Worm (Caenorhabditis elegans) whole organism, dauer: ENCODE results near the gene sav-1.

Experiments used
- unc-62 ChIP-seq: sonication (generic microtip); optimal IDR thresholded peaks from 2 replicates; lab custom pipeline; 2017; ENCODE audit warnings: missing biosample characterization, missing genetic modification reagents, missing genetic modification characterization

sav-1 gene

DNA sequence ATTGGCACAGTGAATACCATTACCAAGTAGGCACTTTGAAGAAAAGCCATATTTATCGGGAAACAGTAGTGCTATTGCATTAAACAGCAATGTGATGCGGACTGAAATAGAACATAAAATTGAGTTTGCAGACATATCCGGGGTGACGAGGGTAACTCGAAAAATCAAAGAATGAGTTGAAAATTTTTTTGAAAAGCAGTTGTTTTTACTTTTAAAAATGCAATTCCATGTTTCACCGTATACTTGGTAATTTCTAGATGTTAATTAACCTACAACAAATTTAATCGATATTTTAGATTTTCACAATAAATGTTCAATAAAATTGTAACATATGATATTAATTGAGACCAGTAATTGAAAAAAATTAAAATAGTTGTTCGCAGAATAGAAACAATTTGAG, 12.8 kb downstream of the sav-1 start, which contains the start of gene AH9.4:
Gene AH9.4 (minus strand): TSS at position 101 of the 400 bp plus-strand sequence.
- TF ChIP-seq unc-62 = no peak

ce11 chrX:2271429-2271828, 15.6 kb downstream of the sav-1 start:
- TF ChIP-seq unc-62 = no peak

ce11 chrX:2267956-2268355, 19.0 kb downstream of the sav-1 start, which contains the start of gene AH9.6:
Gene AH9.6, minus strand, starts transcription at chrX:2268138.
- TF ChIP-seq unc-62 = no peak

DNA sequence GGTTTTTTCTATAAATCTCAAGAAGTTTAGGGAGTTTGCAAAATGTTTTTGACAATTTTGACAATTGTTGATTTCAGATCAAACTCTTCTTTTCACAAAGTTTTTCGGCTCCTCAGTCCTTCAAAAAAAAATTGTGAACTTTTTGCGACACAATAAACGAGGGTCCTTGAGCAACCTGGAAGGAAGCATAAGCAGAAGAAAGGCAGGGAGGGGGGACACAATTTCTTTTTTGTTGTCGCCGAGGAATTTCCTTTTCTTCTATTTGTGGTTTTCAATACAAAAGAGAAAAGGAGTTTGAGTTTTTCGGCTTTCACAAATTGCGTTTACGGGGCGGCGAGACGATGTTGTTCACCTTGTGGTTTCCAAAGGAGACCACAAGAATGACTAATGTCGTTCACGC, 20.2 kb downstream of the sav-1 start:
- TF ChIP-seq unc-62 = no peak

- no peak for TF ChIP-seq unc-62
These were observed 20.6 kb downstream of the sav-1 start for ce11 chrX:2266366-2266765.

DNA sequence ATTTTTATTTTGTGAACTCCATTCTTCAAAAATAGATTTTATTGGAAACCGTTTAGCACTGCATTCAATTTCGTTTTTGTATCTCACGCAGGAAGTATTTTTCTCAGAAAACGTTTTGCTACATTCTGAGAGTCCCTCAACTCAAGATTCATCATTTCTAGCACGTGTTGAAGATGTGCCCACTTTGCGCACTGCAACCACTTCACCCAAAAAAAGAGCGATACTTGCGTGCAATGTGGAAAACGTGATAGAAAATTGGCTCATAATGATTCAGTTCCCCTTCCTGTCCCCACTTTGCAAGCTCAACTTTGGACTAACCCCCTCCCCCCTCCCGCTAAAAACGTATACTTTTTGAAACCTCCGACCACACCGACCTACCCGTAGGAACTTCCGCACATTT, 21.9 kb downstream of the sav-1 start:
- TF ChIP-seq unc-62 = no peak

ce11 chrX:2262420-2262819, 24.6 kb downstream of the sav-1 start:
- no peak for TF ChIP-seq unc-62

DNA sequence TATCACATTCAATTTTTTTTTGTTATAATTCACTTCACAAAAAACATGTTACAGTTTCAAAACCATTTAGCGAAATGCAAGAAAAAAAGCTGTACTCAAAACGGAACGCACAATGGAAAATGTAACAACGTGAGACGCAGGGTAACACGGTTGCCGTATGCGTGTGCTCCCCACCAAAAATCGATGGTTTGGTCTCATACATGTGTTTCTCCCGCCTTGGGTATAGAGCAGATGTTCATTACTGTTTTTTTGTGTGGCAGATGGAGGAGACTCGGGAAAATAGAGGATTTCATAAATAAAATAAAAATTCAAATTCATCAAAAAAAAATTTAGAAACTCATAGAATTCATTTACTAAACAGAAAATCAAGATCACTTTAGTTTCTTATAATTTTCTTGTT, 26.0 kb downstream of the sav-1 start, which contains the start of gene AH9.3:
Gene AH9.3 (minus strand): TSS at position 101 of the 400 bp plus-strand sequence.
- TF ChIP-seq unc-62 = no peak

DNA sequence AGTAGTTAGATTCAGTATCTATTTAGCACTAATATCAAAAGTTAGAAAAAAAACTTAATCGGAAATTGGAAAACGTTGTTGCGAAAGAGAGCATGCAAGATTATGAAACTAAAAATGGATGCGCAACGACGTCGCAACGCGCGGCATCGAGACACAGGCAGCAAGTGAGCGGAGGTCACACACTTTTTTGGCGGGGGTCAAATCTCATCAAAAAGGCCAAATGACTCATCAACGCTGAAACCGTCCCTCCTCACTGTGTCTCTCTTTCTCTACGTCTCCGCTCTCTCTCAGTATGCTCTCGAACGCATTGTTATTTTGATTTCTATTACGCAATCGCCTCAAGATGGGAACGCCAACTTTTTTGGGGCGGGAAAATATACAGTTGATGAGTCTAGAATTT, 28.6 kb downstream of the sav-1 start:
- TF ChIP-seq unc-62 = no peak

DNA sequence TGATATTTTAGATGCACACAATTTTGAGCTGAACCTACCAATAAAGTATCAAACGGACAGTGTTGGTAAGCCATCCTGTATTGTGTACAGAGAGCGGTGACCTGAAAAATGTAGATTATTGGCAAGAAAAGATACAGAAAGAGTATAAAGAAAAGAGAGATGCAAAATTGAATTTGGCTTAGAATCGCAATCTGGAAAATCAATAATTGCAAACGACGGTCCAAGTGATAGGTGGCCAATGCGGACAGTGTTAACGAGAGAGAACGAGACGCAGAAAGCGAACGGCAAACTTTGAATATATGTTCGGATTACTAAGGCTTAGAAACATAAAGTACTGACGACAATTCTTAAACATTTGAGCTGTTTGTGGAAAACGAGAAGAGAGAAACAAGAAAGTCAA, 29.0 kb downstream of the sav-1 start, which contains the start of gene crn-4:
Gene crn-4 (minus strand): TSS at position 101 of the 400 bp plus-strand sequence.
- TF ChIP-seq unc-62 = no peak

- TF ChIP-seq unc-62 = no peak
These were observed 40.1 kb downstream of the sav-1 start, which contains the start of gene AH9.1 for ce11 chrX:2246908-2247307. Gene AH9.1, minus strand, starts transcription at chrX:2247008.

ce11 chrX:2242568-2243185, 44.3 kb downstream of the sav-1 start, which contains the start of gene rpl-11.2:
Gene rpl-11.2, minus strand, starts transcription at chrX:2242618.
- TF ChIP-seq unc-62 = no peak

- no peak for TF ChIP-seq unc-62
These were observed 45.7 kb downstream of the sav-1 start for ce11 chrX:2241147-2241798.

ce11 chrX:2237438-2237961, 49.5 kb downstream of the sav-1 start, which contains the start of gene vha-15:
Gene vha-15, plus strand, starts transcription at chrX:2237911.
- TF ChIP-seq unc-62 = no peak
